Worm (Caenorhabditis elegans) whole organism, midembryonic: ENCODE results near the gene plk-1.

Experiments
- T22C8.4 ChIP-seq: fragments of 200-800 bp; sonication (Bioruptor generic); IDR thresholded peaks from 2 replicates; pipeline ENCODE4 v1.3.6; 2022; ENCODE audit warnings: missing genetic modification characterization, missing compliant biosample characterization
- flt-1 ChIP-seq: fragments of 200-800 bp; sonication (Bioruptor generic); IDR thresholded peaks from 2 replicates; pipeline ENCODE4 v1.3.6; 2022; ENCODE audit warnings: missing genetic modification characterization, missing compliant biosample characterization

ce11 chrIII:8145971-8146370 lies 44.8 kb downstream of the plk-1 start:
- TF ChIP-seq T22C8.4 (GFP tag; lab: Robert Waterston, UW), result no peak
- no peak for TF ChIP-seq flt-1
